Fruit fly (Drosophila melanogaster) whole organism: ENCODE results near the gene Son.

Source experiments
- CG8478 ChIP-seq: fragments of >200 bp; optimal IDR thresholded peaks from 2 replicates; lab custom pipeline; 2018; ENCODE audit warnings: inconsistent platforms
- Dll ChIP-seq: fragments of >200 bp; optimal IDR thresholded peaks from 2 replicates; lab custom pipeline; 2017
- EcR ChIP-seq, 2 experiments: fragments of >200 bp; optimal IDR thresholded peaks; 2 replicates each; lab custom pipeline; 2017; ENCODE audit warnings: missing biosample characterization in 2 of 2, missing genetic modification characterization in 2 of 2, missing genetic modification reagents in 2 of 2
- pan ChIP-seq: fragments of >200 bp; optimal IDR thresholded peaks from 2 replicates; lab custom pipeline; 2017
- psq ChIP-seq: fragments of >200 bp; optimal IDR thresholded peaks from 2 replicates; lab custom pipeline; 2017
- usp ChIP-seq: fragments of >200 bp; optimal IDR thresholded peaks from 2 replicates; lab custom pipeline; 2017; ENCODE audit warnings: missing biosample characterization, missing genetic modification characterization, mixed read lengths

Son gene

DNA sequence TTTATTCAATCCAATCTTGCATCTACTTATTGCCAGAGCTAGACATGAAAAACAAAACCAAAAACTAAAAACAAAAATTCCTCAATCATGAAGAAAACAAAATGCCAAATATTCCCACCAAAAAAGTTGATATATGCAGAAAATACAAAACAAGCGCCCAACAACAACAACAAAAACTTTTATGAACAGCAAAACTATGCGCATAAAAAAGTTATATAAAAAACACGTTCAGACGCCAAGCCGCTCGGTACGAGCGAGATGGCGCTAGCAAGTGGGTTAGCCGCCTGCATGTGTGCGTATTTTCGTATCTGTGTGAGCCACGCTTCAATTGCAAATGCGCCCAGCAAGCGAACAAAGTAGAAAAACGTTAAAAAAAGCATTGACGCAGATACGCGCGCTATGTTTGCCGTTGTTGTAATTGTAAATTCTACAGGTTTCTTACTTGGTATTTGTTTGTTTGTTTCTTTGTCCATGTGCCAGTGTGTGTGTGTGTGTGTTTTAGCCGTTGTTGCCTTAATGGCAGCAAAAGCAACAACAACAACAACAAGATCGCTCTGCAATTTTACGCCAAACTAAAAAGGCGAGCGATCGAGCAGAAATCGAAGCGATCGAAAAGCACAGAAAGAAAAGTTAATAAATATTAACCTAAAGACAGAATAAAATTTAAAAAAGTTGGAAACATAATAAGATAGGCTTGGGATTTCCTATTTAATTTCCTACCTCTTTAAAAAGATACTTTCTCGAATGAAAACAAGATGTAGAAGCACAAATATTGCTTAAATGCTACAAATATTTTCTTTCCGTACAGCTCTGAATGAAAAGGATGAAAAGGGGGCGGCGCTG, 15.8 kb downstream of the Son start:
- no peak for TF ChIP-seq CG8478 (lab: Kevin White, UChicago)

dm6 chr3R:9594251-9594581, 16.4 kb downstream of the Son start:
- TF ChIP-seq EcR (GFP tag; optimal IDR thresholded peaks at IDR 0.05; lab: Kevin White, UChicago): no peak
- no peak for TF ChIP-seq psq
- TF ChIP-seq CG8478 (lab: Kevin White, UChicago): no peak
- no peak for TF ChIP-seq pan
- no peak for TF ChIP-seq Dll (lab: Kevin White, UChicago)
- no peak for TF ChIP-seq usp (GFP tag; lab: Kevin White, UChicago)

DNA sequence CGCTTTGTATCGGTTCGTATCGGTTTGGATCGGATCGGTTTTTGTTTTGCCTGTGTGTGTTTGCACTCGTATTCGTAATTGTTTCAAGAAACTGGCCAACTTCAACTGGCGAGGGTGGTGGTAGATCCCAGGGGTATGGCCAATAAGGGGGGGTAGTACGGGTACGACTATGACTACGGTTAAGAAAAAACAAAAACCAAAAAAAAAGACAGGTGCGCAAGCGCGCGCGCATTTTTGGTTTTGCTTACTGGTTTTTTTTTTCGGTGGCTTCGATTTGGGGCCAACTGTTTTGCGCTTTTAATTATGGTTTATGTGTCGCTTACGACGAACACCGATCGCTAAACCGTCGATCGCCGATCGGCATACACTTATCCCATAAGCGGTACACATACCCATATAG, 17.0 kb downstream of the Son start:
- no peak for TF ChIP-seq pan

DNA sequence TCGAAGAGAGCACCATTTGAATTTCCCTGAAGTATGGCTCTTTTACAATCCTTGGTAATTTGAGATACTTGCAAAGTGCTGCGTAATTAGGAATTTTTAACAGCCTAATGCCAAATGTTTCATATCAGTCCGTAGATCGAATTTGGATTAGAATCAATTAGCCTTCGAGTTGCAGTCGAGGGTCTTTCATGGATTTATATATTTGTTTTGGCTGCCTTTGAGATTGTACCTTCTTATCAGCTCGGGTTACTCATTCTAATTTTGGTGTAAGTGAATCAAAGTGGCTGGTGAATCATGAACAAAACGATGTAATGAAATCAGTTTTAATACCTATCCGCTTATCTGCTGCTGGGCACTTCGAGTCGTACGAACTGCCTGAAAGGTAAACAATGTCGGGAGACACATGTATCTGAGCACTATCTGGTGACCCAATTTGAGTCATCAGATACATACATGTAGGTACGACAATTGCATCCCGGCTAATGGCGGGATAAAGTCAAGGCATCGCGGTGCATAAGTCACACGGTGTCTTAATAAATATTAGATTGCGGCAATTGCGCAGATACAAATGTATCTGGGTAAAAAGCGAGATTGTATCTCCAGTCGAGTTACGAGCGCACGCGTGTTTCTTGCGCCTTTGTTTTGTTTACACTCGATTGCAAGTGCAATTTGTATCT, 18.0 kb downstream of the Son start:
- no peak for TF ChIP-seq usp (GFP tag; lab: Kevin White, UChicago)
- TF ChIP-seq EcR (GFP tag; optimal IDR thresholded peaks at IDR 0.05; lab: Kevin White, UChicago): no peak
- no peak for TF ChIP-seq pan
- TF ChIP-seq Dll (lab: Kevin White, UChicago): no peak
- no peak for TF ChIP-seq CG8478 (lab: Kevin White, UChicago)
- no peak for TF ChIP-seq psq

DNA sequence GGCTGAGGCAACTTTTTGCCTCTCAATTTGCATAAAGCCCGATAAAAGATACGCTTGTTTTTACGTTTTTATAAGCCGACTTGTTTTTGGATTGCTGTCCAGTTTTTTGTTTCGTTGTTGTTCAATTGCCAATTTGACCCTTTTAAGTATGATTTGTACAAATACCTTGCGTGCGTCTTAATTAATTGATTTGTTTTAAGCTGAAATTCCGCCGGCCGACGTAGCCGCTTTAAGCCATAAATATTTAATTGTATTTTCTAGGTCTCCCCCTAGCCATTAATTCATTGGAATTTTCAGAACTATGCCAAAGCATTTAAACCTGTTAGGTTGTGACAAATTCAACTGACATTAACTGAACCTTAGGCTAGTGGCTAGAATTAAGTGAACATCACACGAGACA, 18.8 kb downstream of the Son start:
- TF ChIP-seq psq (no peak), usp (GFP tag; lab: Kevin White, UChicago) (no peak), pan (no peak), CG8478 (lab: Kevin White, UChicago) (no peak), EcR (GFP tag; optimal IDR thresholded peaks at IDR 0.05; lab: Kevin White, UChicago) (no peak), Dll (lab: Kevin White, UChicago) (no peak)

DNA sequence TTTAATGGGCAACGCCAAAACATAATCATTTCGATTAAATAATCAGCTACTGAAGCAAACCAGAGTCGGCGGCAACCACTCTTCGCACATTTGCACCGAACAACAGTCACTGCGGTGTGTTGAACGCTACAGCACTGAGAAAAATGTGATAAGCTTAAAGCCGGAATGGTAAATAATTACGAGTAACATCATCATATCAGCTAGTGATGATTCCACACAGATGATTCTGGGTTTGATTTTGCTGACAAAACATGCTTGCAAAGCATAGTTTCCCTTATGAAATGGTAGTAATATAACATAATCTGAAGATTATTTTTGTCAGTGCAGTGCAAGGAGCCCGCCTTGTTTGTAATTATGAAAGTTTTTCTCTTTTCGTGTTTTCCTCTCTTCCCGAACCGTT, 20.3 kb downstream of the Son start:
- TF ChIP-seq usp (GFP tag; lab: Kevin White, UChicago): no peak
- TF ChIP-seq psq: no peak
- TF ChIP-seq EcR (GFP tag; optimal IDR thresholded peaks at IDR 0.05; lab: Kevin White, UChicago): no peak
- TF ChIP-seq pan: no peak
- no peak for TF ChIP-seq Dll (lab: Kevin White, UChicago)
- TF ChIP-seq CG8478 (lab: Kevin White, UChicago): no peak

dm6 chr3R:9600558-9600959, 22.7 kb downstream of the Son start:
- TF ChIP-seq pan (no peak), usp (GFP tag; lab: Kevin White, UChicago) (no peak), CG8478 (lab: Kevin White, UChicago) (no peak), EcR (GFP tag; optimal IDR thresholded peaks at IDR 0.05; lab: Kevin White, UChicago) (no peak), psq (no peak), Dll (lab: Kevin White, UChicago) (no peak)

DNA sequence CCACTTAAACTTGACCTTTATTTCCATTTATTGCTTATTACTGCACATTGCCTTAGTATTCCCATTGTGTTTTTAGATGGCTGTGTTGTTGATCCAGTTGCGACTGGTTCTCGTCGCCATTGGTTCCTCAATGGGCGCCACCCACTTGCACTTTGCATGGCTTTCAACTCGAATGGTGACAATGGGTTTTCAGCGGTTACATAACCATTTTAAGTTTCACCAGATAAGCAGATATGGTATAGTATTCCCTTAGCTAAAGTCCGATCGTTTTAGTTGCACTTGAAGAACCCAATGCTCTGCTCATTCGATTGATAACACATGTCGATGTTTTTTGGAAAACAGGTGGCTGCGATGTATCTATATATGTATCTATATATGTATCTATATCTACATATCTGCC, 24.1 kb downstream of the Son start:
- no peak for TF ChIP-seq psq
- TF ChIP-seq CG8478 (lab: Kevin White, UChicago): no peak
- no peak for TF ChIP-seq Dll (lab: Kevin White, UChicago)
- no peak for TF ChIP-seq pan
- no peak for TF ChIP-seq usp (GFP tag; lab: Kevin White, UChicago)
- no peak for TF ChIP-seq EcR (GFP tag; optimal IDR thresholded peaks at IDR 0.05; lab: Kevin White, UChicago)

- no peak for TF ChIP-seq CG8478 (lab: Kevin White, UChicago)
- no peak for TF ChIP-seq psq
- TF ChIP-seq usp (GFP tag; lab: Kevin White, UChicago): no peak
- no peak for TF ChIP-seq Dll (lab: Kevin White, UChicago)
- TF ChIP-seq EcR (GFP tag; optimal IDR thresholded peaks at IDR 0.05; lab: Kevin White, UChicago): no peak
Measured at dm6 chr3R:9603022-9603942, 25.4 kb downstream of the Son start.

DNA sequence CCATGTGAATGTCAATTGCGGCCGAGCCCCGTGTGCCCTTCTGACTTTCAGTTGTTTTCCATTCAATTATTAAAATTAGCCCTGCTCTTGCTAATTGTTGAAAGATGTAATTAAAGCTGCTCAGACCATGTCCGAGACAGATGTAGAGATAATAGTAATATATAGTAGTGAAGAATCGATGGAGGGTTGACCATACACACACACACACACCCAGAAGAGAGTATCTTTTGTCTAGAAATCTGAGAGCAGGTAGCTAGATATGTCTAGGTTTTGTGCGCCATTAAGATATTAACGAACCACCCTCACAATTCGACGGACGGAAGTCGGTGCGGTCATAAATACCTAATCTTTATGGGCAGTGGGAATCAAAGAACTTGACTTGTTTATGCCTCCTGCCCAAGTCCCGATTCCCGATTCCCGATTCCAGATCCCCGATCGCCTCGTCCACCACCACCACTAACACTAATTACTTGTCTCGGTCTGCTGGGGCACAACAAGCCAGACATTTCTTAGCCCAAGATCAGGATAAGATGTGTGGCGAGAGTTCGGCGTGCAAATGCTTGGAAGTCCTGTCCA, 26.7 kb downstream of the Son start:
- TF ChIP-seq usp (GFP tag; lab: Kevin White, UChicago) (no peak), EcR (GFP tag; optimal IDR thresholded peaks at IDR 0.05; lab: Kevin White, UChicago) (no peak), Dll (lab: Kevin White, UChicago) (no peak), CG8478 (lab: Kevin White, UChicago) (no peak), psq (no peak), pan (no peak)

DNA sequence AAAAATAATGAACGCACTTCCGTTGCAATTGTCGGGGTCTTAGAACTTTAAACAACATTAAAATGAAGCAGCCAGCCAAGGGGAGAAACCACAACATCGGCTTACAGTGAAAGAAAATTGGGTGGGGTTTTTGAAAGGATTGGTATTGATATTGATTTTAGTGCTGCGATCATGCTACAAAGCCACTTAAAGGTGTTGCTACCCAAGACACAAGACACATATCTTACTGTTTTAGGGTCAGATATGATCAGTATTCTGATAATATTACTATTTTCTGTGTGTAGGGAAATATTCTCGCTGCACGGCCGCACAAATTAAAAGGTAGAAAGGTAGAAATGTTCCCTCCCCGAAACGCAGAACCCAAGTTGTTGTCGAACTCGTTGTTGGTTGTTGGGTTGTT, 27.2 kb downstream of the Son start:
- TF ChIP-seq CG8478 (lab: Kevin White, UChicago): no peak
- no peak for TF ChIP-seq psq
- no peak for TF ChIP-seq Dll (lab: Kevin White, UChicago)
- TF ChIP-seq EcR (GFP tag; optimal IDR thresholded peaks at IDR 0.05; lab: Kevin White, UChicago): no peak
- no peak for TF ChIP-seq pan
- TF ChIP-seq usp (GFP tag; lab: Kevin White, UChicago): no peak
